Fruit fly (Drosophila melanogaster) whole organism, pupa: Measurements from ENCODE around the gene CG11714.

Experiments
- CG15710 ChIP-seq: fragments of 200-800 bp; sonication (Bioruptor generic); optimal IDR thresholded peaks from 2 replicates; lab custom pipeline; 2018; ENCODE audit warnings: missing biosample characterization, mild to moderate bottlenecking, missing genetic modification characterization, moderate library complexity
- CG8159 ChIP-seq: fragments of 200-800 bp; sonication (Bioruptor generic); optimal IDR thresholded peaks from 3 replicates; lab custom pipeline; 2018; ENCODE audit warnings: missing biosample characterization, mild to moderate bottlenecking, missing genetic modification characterization, moderate library complexity
- D1 ChIP-seq: fragments of 200-800 bp; sonication (Bioruptor generic); optimal IDR thresholded peaks from 2 replicates; lab custom pipeline; 2018; ENCODE audit warnings: missing biosample characterization, mild to moderate bottlenecking, missing genetic modification characterization, moderate library complexity
- EcR ChIP-seq: fragments of 200-800 bp; sonication (Bioruptor generic); optimal IDR thresholded peaks from 3 replicates; lab custom pipeline; 2019; ENCODE audit warnings: missing biosample characterization, missing genetic modification characterization, mild to moderate bottlenecking, moderate library complexity, missing genetic modification reagents
- Ets98B ChIP-seq: fragments of 200-800 bp; sonication (Bioruptor generic); IDR thresholded peaks from 2 replicates; pipeline ENCODE4 v1.3.6; 2022; ENCODE audit warnings: missing biosample characterization, missing genetic modification characterization
- Pif1B ChIP-seq: fragments of 200-800 bp; sonication (Bioruptor generic); optimal IDR thresholded peaks from 3 replicates; lab custom pipeline; 2016; ENCODE audit warnings: missing biosample characterization, missing genetic modification characterization
- fd96Ca ChIP-seq: fragments of 200-800 bp; sonication (Bioruptor generic); IDR thresholded peaks from 3 replicates; pipeline ENCODE4 v1.3.6; 2022; ENCODE audit warnings: missing biosample characterization, missing genetic modification characterization

DNA sequence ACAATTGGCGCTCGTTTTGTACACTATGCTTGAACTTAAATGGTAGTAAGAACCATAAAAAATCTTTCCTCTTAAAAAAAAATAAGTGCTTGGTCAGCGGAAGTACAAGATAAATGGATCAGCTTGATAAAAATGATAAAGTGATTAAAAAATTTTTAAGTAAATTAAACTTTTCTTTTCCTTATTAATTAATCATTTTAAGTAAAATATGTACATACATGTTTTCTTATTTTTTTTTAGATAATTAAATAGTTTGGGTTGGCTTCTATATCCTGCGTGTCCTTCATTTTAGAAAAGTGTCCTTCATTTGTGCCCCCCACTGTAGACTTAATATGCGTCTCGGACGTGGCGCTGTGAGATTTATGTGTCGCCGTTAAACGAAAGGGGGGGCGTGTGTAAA is 34.1 kb upstream of the CG11714 start:
- no peak for TF ChIP-seq Ets98B (GFP tag; lab: Robert Waterston, UW)
- no peak for TF ChIP-seq CG8159 (tag; lab: Kevin White, UChicago)
- TF ChIP-seq EcR (GFP tag; lab: Kevin White, UChicago): no peak
- TF ChIP-seq Pif1B: no peak
- no peak for TF ChIP-seq fd96Ca
- no peak for TF ChIP-seq CG15710
- TF ChIP-seq D1: no peak
